Fruit fly (Drosophila melanogaster): ENCODE measurements around the gene CG7102.

CG7102 gene

DNA sequence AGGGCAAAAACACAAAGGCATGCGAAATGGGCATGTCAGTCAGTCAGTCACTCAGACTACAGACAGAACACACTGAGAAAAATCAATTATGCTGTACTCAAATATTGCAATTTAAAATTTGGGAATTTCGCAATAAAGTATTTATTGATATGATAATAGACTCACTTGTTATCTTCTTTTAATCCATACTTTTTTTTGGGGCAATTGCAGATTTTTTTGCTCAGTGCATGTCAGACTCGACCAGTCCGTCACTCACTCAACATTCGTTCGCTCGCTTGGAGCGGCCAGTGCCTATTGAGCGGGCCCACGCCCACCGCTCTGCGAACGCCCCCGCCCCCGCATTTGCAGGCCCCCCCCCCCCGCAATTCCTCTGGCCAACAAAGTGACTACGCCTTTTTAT lies 29.1 kb upstream of the CG7102 start (continued):
- TF ChIP-seq stwl (tag; optimal IDR thresholded peaks at IDR 0.05) (no peak), Blimp-1 (GFP tag; optimal IDR thresholded peaks at IDR 0.05) (peak; percentile 10), HLH4C (GFP tag; IDR thresholded peaks at IDR 0.05; ENCODE audit: partially characterized antibody) (no peak), ac (GFP tag; optimal IDR thresholded peaks at IDR 0.05) (no peak), YL-1 (GFP tag; optimal IDR thresholded peaks at IDR 0.05) (no peak), Gug (GFP tag; IDR thresholded peaks at IDR 0.05) (peak; percentile 51; the same call in 2 of the 4 replicates), Dbx (GFP tag; IDR thresholded peaks at IDR 0.05) (peak; percentile 76; the same call in 2 of the 3 replicates), Ssrp (tag; optimal IDR thresholded peaks at IDR 0.05) (peak; percentile 51), mam (GFP tag; optimal IDR thresholded peaks at IDR 0.05) (peak; percentile 53), Vsx1 (GFP tag; optimal IDR thresholded peaks at IDR 0.05) (peak; percentile 40), B-H2 (GFP tag; optimal IDR thresholded peaks at IDR 0.05) (peak; percentile 20), CG17612 (GFP tag; IDR thresholded peaks at IDR 0.05) (no peak), gfzf (GFP tag; optimal IDR thresholded peaks at IDR 0.05) (no peak), Dp (GFP tag; optimal IDR thresholded peaks at IDR 0.05) (no peak), Fer2 (tag; optimal IDR thresholded peaks at IDR 0.05) (no peak), CG12942 (GFP tag; optimal IDR thresholded peaks at IDR 0.05) (peak; percentile 47), CG30431 (GFP tag; optimal IDR thresholded peaks at IDR 0.05) (peak; percentile 37), MBD-R2 (GFP tag; IDR thresholded peaks at IDR 0.05) (peak; percentile 63; the same call in 1 of the 2 replicates), gro (GFP tag; optimal IDR thresholded peaks at IDR 0.05) (no peak), Ets97D (GFP tag; optimal IDR thresholded peaks at IDR 0.05) (no peak), toy (GFP tag; IDR thresholded peaks at IDR 0.05) (no peak), CG8765 (GFP tag; IDR thresholded peaks at IDR 0.05) (no peak), CG14710 (tag; optimal IDR thresholded peaks at IDR 0.05) (no peak), Trl (optimal IDR thresholded peaks at IDR 0.05) (no peak), Trl (GFP tag; optimal IDR thresholded peaks at IDR 0.05) (peak; percentile 56), bowl (GFP tag; IDR thresholded peaks at IDR 0.05) (no peak), CG1647 (GFP tag; optimal IDR thresholded peaks at IDR 0.05) (no peak), gem (tag; optimal IDR thresholded peaks at IDR 0.05) (peak; percentile 84), CG31224 (GFP tag; IDR thresholded peaks at IDR 0.05) (peak; percentile 52; the same call in 1 of the 2 replicates), pum (GFP tag; optimal IDR thresholded peaks at IDR 0.05) (peak; percentile 59), GATAe (GFP tag; conservative IDR thresholded peaks at IDR 0.05) (no peak), so (GFP tag; IDR thresholded peaks at IDR 0.05) (peak; percentile 61; the same call in 1 of the 3 replicates), Doc3 (GFP tag; IDR thresholded peaks at IDR 0.05; ENCODE audit: partially characterized antibody) (no peak), Oaz (GFP tag; IDR thresholded peaks at IDR 0.05) (peak; percentile 65), ato (GFP tag; IDR thresholded peaks at IDR 0.05; ENCODE audit: partially characterized antibody) (no peak), odd (GFP tag; optimal IDR thresholded peaks at IDR 0.05) (peak; percentile 54), Atf3 (GFP tag; optimal IDR thresholded peaks at IDR 0.05) (peak; percentile 14), Gsc (GFP tag; IDR thresholded peaks at IDR 0.05) (no peak), inv (GFP tag; IDR thresholded peaks at IDR 0.05; ENCODE audit: partially characterized antibody) (no peak), Hmr (GFP tag; optimal IDR thresholded peaks at IDR 0.05) (peak; percentile 81), CG15601 (tag; optimal IDR thresholded peaks at IDR 0.05) (no peak), CG6854 (GFP tag; optimal IDR thresholded peaks at IDR 0.05) (no peak), ftz-f1 (GFP tag; optimal IDR thresholded peaks at IDR 0.05) (no peak), ATbp (GFP tag; optimal IDR thresholded peaks at IDR 0.05) (peak; percentile 62), nmo (GFP tag; optimal IDR thresholded peaks at IDR 0.05) (peak; percentile 0), ham (GFP tag; IDR thresholded peaks at IDR 0.05) (peak; percentile 53), CG9797 (GFP tag; optimal IDR thresholded peaks at IDR 0.05) (no peak), CG11560 (tag; IDR thresholded peaks at IDR 0.05) (peak; percentile 57; the same call in 2 of the 3 replicates), CG11456 (GFP tag; IDR thresholded peaks at IDR 0.05) (peak; percentile 80), stc (GFP tag; IDR thresholded peaks at IDR 0.05) (peak; percentile 64), amos (GFP tag; IDR thresholded peaks at IDR 0.05; ENCODE audit: partially characterized antibody) (no peak)
